Fruit fly (Drosophila melanogaster): ENCODE measurements around the gene CG11444.

The CG11444 gene

dm6 chrX:4507121-4507520 is 47.1 kb downstream of the CG11444 start (continued):
- TF ChIP-seq CG7556 (GFP tag; optimal IDR thresholded peaks at IDR 0.05) (no peak), onecut (GFP tag; IDR thresholded peaks at IDR 0.05) (peak; percentile 86), dati (GFP tag; IDR thresholded peaks at IDR 0.05) (no peak), CG16779 (GFP tag; IDR thresholded peaks at IDR 0.05) (no peak), CG2712 (tag; optimal IDR thresholded peaks at IDR 0.05) (peak; percentile 46), her (GFP tag; optimal IDR thresholded peaks at IDR 0.05) (peak; percentile 10), Optix (GFP tag; IDR thresholded peaks at IDR 0.05) (peak; percentile 62; the same call in 2 of the 3 replicates), MTF-1 (GFP tag; optimal IDR thresholded peaks at IDR 0.05; ENCODE audit: borderline replicate concordance) (peak; percentile 77), hb (GFP tag; IDR thresholded peaks at IDR 0.05; ENCODE audit: partially characterized antibody) (no peak), lov (optimal IDR thresholded peaks at IDR 0.05) (no peak), lov (GFP tag; IDR thresholded peaks at IDR 0.05) (peak; percentile 77; the same call in 2 of the 3 replicates), al (GFP tag; IDR thresholded peaks at IDR 0.05) (no peak), sna (GFP tag; IDR thresholded peaks at IDR 0.05; ENCODE audit: partially characterized antibody) (no peak), Asciz (GFP tag; optimal IDR thresholded peaks at IDR 0.05) (peak; percentile 17), CG3995 (GFP tag; optimal IDR thresholded peaks at IDR 0.05) (no peak), twi (tag; optimal IDR thresholded peaks at IDR 0.05) (peak; percentile 32), klu (GFP tag; IDR thresholded peaks at IDR 0.05) (no peak), disco-r (GFP tag; optimal IDR thresholded peaks at IDR 0.05) (peak; percentile 35), HLHmδ (GFP tag; optimal IDR thresholded peaks at IDR 0.05) (peak; percentile 85), toy (GFP tag; IDR thresholded peaks at IDR 0.05) (0 out of 2 replicates have a peak, but pooled peaks have one; percentile 10), lbe (GFP tag; optimal IDR thresholded peaks at IDR 0.05) (no peak), CG8089 (GFP tag; optimal IDR thresholded peaks at IDR 0.05) (peak; percentile 72), CG11085 (GFP tag; IDR thresholded peaks at IDR 0.05) (no peak), lola (GFP tag; optimal IDR thresholded peaks at IDR 0.05) (peak in 1 of 3 experiments; percentile 13), pfk (GFP tag; optimal IDR thresholded peaks at IDR 0.05) (no peak), CG4617 (GFP tag; optimal IDR thresholded peaks at IDR 0.05; ENCODE audit: borderline replicate concordance) (peak; percentile 21), CG16863 (GFP tag; optimal IDR thresholded peaks at IDR 0.05) (peak; percentile 70), Awh (GFP tag; IDR thresholded peaks at IDR 0.05) (peak; percentile 77), CG30403 (GFP tag; optimal IDR thresholded peaks at IDR 0.05) (peak; percentile 49), hkb (optimal IDR thresholded peaks at IDR 0.05) (no peak), hkb (GFP tag; IDR thresholded peaks at IDR 0.05) (no peak), CG34422 (GFP tag; IDR thresholded peaks at IDR 0.05) (0 out of 3 replicates have a peak, but pooled peaks have one; percentile 48), zfh2 (GFP tag; optimal IDR thresholded peaks at IDR 0.05) (no peak), grau (tag; optimal IDR thresholded peaks at IDR 0.05) (peak; percentile 53), CG14014 (GFP tag; IDR thresholded peaks at IDR 0.05) (peak; percentile 44; the same call in 1 of the 2 replicates), CG2129 (GFP tag; IDR thresholded peaks at IDR 0.05; ENCODE audit: partially characterized antibody) (no peak), NFAT (GFP tag; IDR thresholded peaks at IDR 0.05) (peak; percentile 44; the same call in 1 of the 2 replicates), CG2678 (tag; optimal IDR thresholded peaks at IDR 0.05) (no peak), sob (GFP tag; IDR thresholded peaks at IDR 0.05) (no peak; the same call in 1 of the 2 replicates), aop (GFP tag; IDR thresholded peaks at IDR 0.05) (no peak), CG11723 (GFP tag; optimal IDR thresholded peaks at IDR 0.05) (peak; percentile 53), seq (GFP tag; IDR thresholded peaks at IDR 0.05) (peak; percentile 80), CG12104 (GFP tag; optimal IDR thresholded peaks at IDR 0.05) (no peak), gsb (GFP tag; IDR thresholded peaks at IDR 0.05) (0 out of 2 replicates have a peak, but pooled peaks have one; percentile 6), psq (GFP tag; optimal IDR thresholded peaks at IDR 0.05) (no peak), tin (GFP tag; optimal IDR thresholded peaks at IDR 0.05) (peak; percentile 52), CG16815 (GFP tag; optimal IDR thresholded peaks at IDR 0.05) (peak; percentile 30), Meics (GFP tag; optimal IDR thresholded peaks at IDR 0.05) (peak; percentile 34), CG6683 (GFP tag; optimal IDR thresholded peaks at IDR 0.05) (no peak), pnt (GFP tag; optimal IDR thresholded peaks at IDR 0.05) (peak; percentile 44), H15 (GFP tag; IDR thresholded peaks at IDR 0.05) (peak; percentile 60; the same call in 2 of the 3 replicates)

Measured in whole organism, embryonic.